Worm (Caenorhabditis elegans) whole organism, midembryonic: ENCODE data around the gene smrc-1.

Experiments used
- flt-1 ChIP-seq: fragments of 200-800 bp; sonication (Bioruptor generic); IDR thresholded peaks from 2 replicates; pipeline ENCODE4 v1.3.6; 2022; ENCODE audit warnings: missing genetic modification characterization, missing compliant biosample characterization
- med-1 ChIP-seq: sonication (generic microtip); optimal IDR thresholded peaks from 2 replicates; lab custom pipeline; 2017; ENCODE audit warnings: missing genetic modification characterization, mild to moderate bottlenecking, missing compliant biosample characterization, antibody characterized with exemption, missing genetic modification reagents; ENCODE audit not compliant: insufficient read depth
- ref-1 ChIP-seq: fragments of 200-800 bp; sonication (Bioruptor generic); conservative IDR thresholded peaks from 2 replicates; pipeline ENCODE4 v1.3.6; 2022; ENCODE audit warnings: missing genetic modification reagents, missing genetic modification characterization, missing compliant biosample characterization
- tab-1 ChIP-seq: fragments of 200-800 bp; sonication (Bioruptor generic); IDR thresholded peaks from 2 replicates; pipeline ENCODE4 v1.3.6; 2022; ENCODE audit warnings: missing genetic modification characterization, missing compliant biosample characterization
- ztf-23 ChIP-seq: fragments of 200-800 bp; sonication (Bioruptor generic); IDR thresholded peaks from 2 replicates; pipeline ENCODE4 v1.3.6; 2022; ENCODE audit warnings: missing genetic modification reagents, missing genetic modification characterization, missing compliant biosample characterization
- ztf-29 ChIP-seq: fragments of 200-800 bp; sonication (Bioruptor generic); IDR thresholded peaks from 2 replicates; pipeline ENCODE4 v1.3.6; 2022; ENCODE audit warnings: missing genetic modification reagents, missing genetic modification characterization, missing compliant biosample characterization

- TF ChIP-seq tab-1 = no peak
- no peak for TF ChIP-seq med-1 (GFP tag; lab: Kevin White, UChicago)
- no peak for TF ChIP-seq ztf-29 (GFP tag; lab: Robert Waterston, UW)
- no peak for TF ChIP-seq ref-1 (GFP tag; lab: Robert Waterston, UW)
- TF ChIP-seq ztf-23 = no peak
- no peak for TF ChIP-seq flt-1 (GFP tag; lab: Robert Waterston, UW)
Measured at ce11 chrIII:6345968-6346498, 44.7 kb upstream of the smrc-1 start, which contains the start of the genes trmt-10C.2 and C56G2.22.
